Fruit fly (Drosophila melanogaster) whole organism, embryonic: Measurements from ENCODE around the gene CG13898.

Source experiments
- ATbp ChIP-seq: fragments of 200-800 bp; sonication (Bioruptor generic); optimal IDR thresholded peaks from 2 replicates; lab custom pipeline; 2017; ENCODE audit warnings: missing biosample characterization, mild to moderate bottlenecking, missing genetic modification characterization, missing genetic modification reagents
- Adf1 ChIP-seq: fragments of 200-800 bp; sonication (Bioruptor generic); IDR thresholded peaks from 2 replicates; pipeline ENCODE4 v1.3.6; 2022; ENCODE audit warnings: missing biosample characterization, missing genetic modification characterization
- CG10366 ChIP-seq: fragments of 200-800 bp; sonication (Bioruptor generic); IDR thresholded peaks from 2 replicates; pipeline ENCODE4 v1.3.6; 2022; ENCODE audit warnings: missing biosample characterization, missing genetic modification characterization
- CG10431 ChIP-seq: fragments of 200-800 bp; sonication (Bioruptor generic); optimal IDR thresholded peaks from 3 replicates; lab custom pipeline; 2018; ENCODE audit warnings: missing biosample characterization, mild to moderate bottlenecking, missing genetic modification characterization
- CG10979 ChIP-seq: fragments of 200-800 bp; sonication (Bioruptor generic); optimal IDR thresholded peaks from 2 replicates; lab custom pipeline; 2018; ENCODE audit warnings: missing biosample characterization, mild to moderate bottlenecking, missing genetic modification characterization, moderate library complexity
- CG11695 ChIP-seq: fragments of 200-800 bp; sonication (Bioruptor generic); IDR thresholded peaks from 3 replicates; pipeline ENCODE4 v1.3.6; 2022; ENCODE audit warnings: missing biosample characterization, missing genetic modification characterization
- CG12659 ChIP-seq: fragments of 200-800 bp; sonication (Bioruptor generic); optimal IDR thresholded peaks from 3 replicates; lab custom pipeline; 2017; ENCODE audit warnings: mild to moderate bottlenecking, missing biosample characterization, missing genetic modification reagents, missing genetic modification characterization
- CG12769 ChIP-seq: fragments of 200-800 bp; sonication (Bioruptor generic); optimal IDR thresholded peaks from 2 replicates; lab custom pipeline; 2019; ENCODE audit warnings: missing biosample characterization, mild to moderate bottlenecking, missing genetic modification characterization, moderate library complexity
- CG14710 ChIP-seq: fragments of 200-800 bp; sonication (Bioruptor generic); optimal IDR thresholded peaks from 3 replicates; lab custom pipeline; 2019; ENCODE audit warnings: missing biosample characterization, mild to moderate bottlenecking, missing genetic modification characterization, moderate library complexity
- CG1529 ChIP-seq: fragments of 200-800 bp; sonication (Bioruptor generic); optimal IDR thresholded peaks from 3 replicates; lab custom pipeline; 2018; ENCODE audit warnings: missing biosample characterization, missing genetic modification characterization
- CG15696 ChIP-seq: fragments of 200-800 bp; sonication (Bioruptor generic); optimal IDR thresholded peaks from 2 replicates; lab custom pipeline; 2019; ENCODE audit warnings: missing biosample characterization, mild to moderate bottlenecking, missing genetic modification characterization, moderate library complexity
- CG17359 ChIP-seq: fragments of 200-800 bp; sonication (Bioruptor generic); optimal IDR thresholded peaks from 3 replicates; lab custom pipeline; 2018; ENCODE audit warnings: missing biosample characterization, mild to moderate bottlenecking, missing genetic modification characterization, moderate library complexity
- CG17568 ChIP-seq: fragments of 200-800 bp; sonication (Bioruptor generic); optimal IDR thresholded peaks from 2 replicates; lab custom pipeline; 2018; ENCODE audit warnings: missing biosample characterization, mild to moderate bottlenecking, missing genetic modification characterization, moderate library complexity
- CG18262 ChIP-seq: fragments of 200-800 bp; optimal IDR thresholded peaks from 3 replicates; lab custom pipeline; 2019; ENCODE audit warnings: missing biosample characterization, mild to moderate bottlenecking, missing genetic modification characterization, moderate library complexity
- CG34224 ChIP-seq: fragments of 200-800 bp; sonication (Bioruptor generic); IDR thresholded peaks from 3 replicates; pipeline ENCODE4 v1.3.6; 2022; ENCODE audit warnings: missing biosample characterization, missing genetic modification characterization; ENCODE audit not compliant: partially characterized antibody
- CG3726 ChIP-seq: fragments of 200-800 bp; sonication (Bioruptor generic); IDR thresholded peaks from 3 replicates; pipeline ENCODE4, ENCODE4 v1.3.6; 2022; ENCODE audit warnings: missing biosample characterization, missing genetic modification characterization
- CG4282 ChIP-seq: fragments of 200-800 bp; sonication (Bioruptor generic); optimal IDR thresholded peaks from 2 replicates; lab custom pipeline; 2016; ENCODE audit warnings: missing biosample characterization, missing genetic modification characterization
- CG4707 ChIP-seq: fragments of 200-800 bp; sonication (Bioruptor generic); optimal IDR thresholded peaks from 2 replicates; lab custom pipeline; 2018; ENCODE audit warnings: missing biosample characterization, mild to moderate bottlenecking, missing genetic modification characterization, moderate library complexity
- CG5180 ChIP-seq: fragments of 200-800 bp; sonication (Bioruptor generic); optimal IDR thresholded peaks from 3 replicates; lab custom pipeline; 2017; ENCODE audit warnings: missing biosample characterization, missing genetic modification characterization, mild to moderate bottlenecking, moderate library complexity, missing genetic modification reagents
- CG6765 ChIP-seq: fragments of 200-800 bp; sonication (Bioruptor generic); optimal IDR thresholded peaks from 3 replicates; lab custom pipeline; 2017; ENCODE audit warnings: missing biosample characterization, mild to moderate bottlenecking, missing genetic modification characterization
- CG9215 ChIP-seq: fragments of 200-800 bp; sonication (Bioruptor generic); IDR thresholded peaks from 2 replicates; pipeline ENCODE4 v1.3.6; 2022; ENCODE audit warnings: missing biosample characterization, missing genetic modification characterization
- CG9727 ChIP-seq: fragments of 200-800 bp; sonication (Bioruptor generic); optimal IDR thresholded peaks from 3 replicates; lab custom pipeline; 2017; ENCODE audit warnings: missing biosample characterization, mild to moderate bottlenecking, missing genetic modification characterization
- CG9932 ChIP-seq: fragments of 200-800 bp; sonication (Bioruptor generic); IDR thresholded peaks from 2 replicates; pipeline ENCODE4 v1.3.6; 2022; ENCODE audit warnings: missing biosample characterization, missing genetic modification characterization
- CoRest ChIP-seq: fragments of 200-800 bp; sonication (Bioruptor generic); optimal IDR thresholded peaks from 3 replicates; lab custom pipeline; 2018; ENCODE audit warnings: missing biosample characterization, mild to moderate bottlenecking, missing genetic modification characterization, moderate library complexity
- HmgZ ChIP-seq: fragments of 200-800 bp; sonication (Bioruptor generic); optimal IDR thresholded peaks from 2 replicates; lab custom pipeline; 2018; ENCODE audit warnings: missing biosample characterization, mild to moderate bottlenecking, missing genetic modification characterization
- Hsf ChIP-seq: fragments of 200-800 bp; sonication (Bioruptor generic); optimal IDR thresholded peaks from 3 replicates; lab custom pipeline; 2016; ENCODE audit warnings: missing biosample characterization, missing genetic modification characterization
- Lim3 ChIP-seq: fragments of 200-800 bp; sonication (Bioruptor generic); IDR thresholded peaks from 2 replicates; pipeline ENCODE4 v1.3.6; 2022; ENCODE audit warnings: missing biosample characterization, missing genetic modification characterization
- NC2β ChIP-seq: fragments of 200-800 bp; sonication (Bioruptor generic); optimal IDR thresholded peaks from 2 replicates; lab custom pipeline; 2016; ENCODE audit warnings: missing biosample characterization, missing genetic modification characterization
- NFAT ChIP-seq: fragments of 200-800 bp; sonication (Bioruptor generic); IDR thresholded peaks from 2 replicates; pipeline ENCODE4 v1.3.6; 2022; ENCODE audit warnings: missing biosample characterization, missing genetic modification characterization
- Nf-YB ChIP-seq: fragments of 200-800 bp; sonication (Bioruptor generic); optimal IDR thresholded peaks from 3 replicates; lab custom pipeline; 2019; ENCODE audit warnings: missing biosample characterization, mild to moderate bottlenecking, missing genetic modification characterization, moderate library complexity
- Ptx1 ChIP-seq: fragments of 200-800 bp; sonication (Bioruptor generic); IDR thresholded peaks from 2 replicates; pipeline ENCODE4 v1.3.6; 2022; ENCODE audit warnings: missing biosample characterization, missing genetic modification characterization
- Ssrp ChIP-seq: fragments of 200-800 bp; sonication (Bioruptor generic); optimal IDR thresholded peaks from 2 replicates; lab custom pipeline; 2018; ENCODE audit warnings: missing biosample characterization, mild to moderate bottlenecking, missing genetic modification characterization, moderate library complexity
- Stat92E ChIP-seq, 3 experiments: fragments of >200 bp in 2 of 3; fragments of 200-800 bp in 1 of 3; sonication (Bioruptor generic) in 1 of 3; optimal IDR thresholded peaks; 2 replicates each; lab custom pipeline; 2017 to 2019; ENCODE audit warnings: missing biosample characterization in 3 of 3, missing genetic modification characterization in 3 of 3, mild to moderate bottlenecking in 1 of 3, moderate library complexity in 1 of 3
- YL-1 ChIP-seq: fragments of 200-800 bp; sonication (Bioruptor generic); optimal IDR thresholded peaks from 3 replicates; lab custom pipeline; 2017; ENCODE audit warnings: missing biosample characterization, mild to moderate bottlenecking, missing genetic modification characterization
- dmrt99B ChIP-seq: fragments of 200-800 bp; sonication (Bioruptor generic); optimal IDR thresholded peaks from 2 replicates; lab custom pipeline; 2018; ENCODE audit warnings: missing biosample characterization, mild to moderate bottlenecking, missing genetic modification characterization, moderate library complexity
- dysf ChIP-seq: fragments of 200-800 bp; sonication (Bioruptor generic); IDR thresholded peaks from 3 replicates; pipeline ENCODE4 v1.3.6; 2022; ENCODE audit warnings: missing biosample characterization, missing genetic modification characterization
- ems ChIP-seq: fragments of 200-800 bp; sonication (Bioruptor generic); optimal IDR thresholded peaks from 3 replicates; lab custom pipeline; 2016; ENCODE audit warnings: missing biosample characterization, missing genetic modification characterization
- grn ChIP-seq: fragments of 200-800 bp; sonication (Bioruptor generic); optimal IDR thresholded peaks from 3 replicates; lab custom pipeline; 2017; ENCODE audit warnings: missing biosample characterization, missing genetic modification characterization
- jigr1 ChIP-seq: fragments of 200-800 bp; sonication (Bioruptor generic); IDR thresholded peaks from 3 replicates; pipeline ENCODE4 v1.3.6; 2022; ENCODE audit warnings: missing biosample characterization, missing genetic modification characterization
- lab ChIP-seq: fragments of 200-800 bp; sonication (Bioruptor generic); optimal IDR thresholded peaks from 3 replicates; lab custom pipeline; 2017; ENCODE audit warnings: missing biosample characterization, missing genetic modification characterization, mild to moderate bottlenecking, moderate library complexity, missing genetic modification reagents
- nerfin-1 ChIP-seq: fragments of 200-800 bp; sonication (Bioruptor generic); optimal IDR thresholded peaks from 3 replicates; lab custom pipeline; 2019; ENCODE audit warnings: missing biosample characterization, mild to moderate bottlenecking, missing genetic modification characterization, moderate library complexity
- pros ChIP-seq: fragments of 200-800 bp; sonication (Bioruptor generic); optimal IDR thresholded peaks from 3 replicates; lab custom pipeline; 2019; ENCODE audit warnings: missing biosample characterization, mild to moderate bottlenecking, missing genetic modification characterization, moderate library complexity
- ranshi ChIP-seq: fragments of 200-800 bp; sonication (Bioruptor generic); IDR thresholded peaks from 2 replicates; pipeline ENCODE4 v1.3.6; 2022; ENCODE audit warnings: missing biosample characterization, missing genetic modification characterization
- salm ChIP-seq: fragments of 200-800 bp; sonication (Bioruptor generic); optimal IDR thresholded peaks from 2 replicates; lab custom pipeline; 2018; ENCODE audit warnings: missing biosample characterization, mild to moderate bottlenecking, missing genetic modification characterization
- schlank ChIP-seq: fragments of 200-800 bp; sonication (Bioruptor generic); optimal IDR thresholded peaks from 2 replicates; lab custom pipeline; 2018; ENCODE audit warnings: missing biosample characterization, mild to moderate bottlenecking, missing genetic modification characterization
- sd ChIP-seq: fragments of 200-800 bp; sonication (Bioruptor generic); optimal IDR thresholded peaks from 3 replicates; lab custom pipeline; 2018; ENCODE audit warnings: missing biosample characterization, mild to moderate bottlenecking, missing genetic modification characterization, moderate library complexity
- sisA ChIP-seq: fragments of 200-800 bp; sonication (Bioruptor generic); IDR thresholded peaks from 2 replicates; pipeline ENCODE4 v1.3.6; 2022; ENCODE audit warnings: missing biosample characterization, missing genetic modification characterization
- ttk ChIP-seq: fragments of 200-800 bp; sonication (Bioruptor generic); IDR thresholded peaks from 2 replicates; pipeline ENCODE4 v2.1.2; 2022; ENCODE audit warnings: missing biosample characterization, missing genetic modification characterization

The CG13898 gene

dm6 chr3L:791251-791991 lies 12.4 kb downstream of the CG13898 start (continued):
- TF ChIP-seq Ssrp (tag; lab: Kevin White, UChicago): peak; percentile 61
- peak; percentile 54 for TF ChIP-seq CG12769
- TF ChIP-seq nerfin-1: peak; percentile 54
- TF ChIP-seq CG1529: peak; percentile 63
- peak; percentile 70 for TF ChIP-seq CG14710
- TF ChIP-seq jigr1 (GFP tag; lab: Robert Waterston, UW): no peak
- TF ChIP-seq CG34224 (GFP tag; lab: Robert Waterston, UW): no peak
- TF ChIP-seq sisA: peak; percentile 56; the same call in 1 of the 2 replicates
- TF ChIP-seq dysf: peak; percentile 61; the same call in 2 of the 3 replicates
- peak; percentile 35; the same call in 1 of the 2 replicates for TF ChIP-seq CG9215 (GFP tag; lab: Robert Waterston, UW)
- TF ChIP-seq CG9727 (GFP tag; lab: Kevin White, UChicago): peak; percentile 63
- TF ChIP-seq Hsf (GFP tag; lab: Kevin White, UChicago): peak; percentile 47
- TF ChIP-seq CG3726 (GFP tag; lab: Robert Waterston, UW): 0 out of 3 replicates have a peak, but pooled peaks have one; percentile 22
- no peak for TF ChIP-seq grn (GFP tag; lab: Kevin White, UChicago)
- no peak for TF ChIP-seq schlank (tag; lab: Kevin White, UChicago)
- peak; percentile 4 for TF ChIP-seq Nf-YB (GFP tag; lab: Kevin White, UChicago)
- TF ChIP-seq NC2β (GFP tag; lab: Kevin White, UChicago): peak; percentile 41
- peak; percentile 23 for TF ChIP-seq ems
- no peak for TF ChIP-seq Stat92E (GFP tag; optimal IDR thresholded peaks at IDR 0.05; lab: Kevin White, UChicago)
- TF ChIP-seq Lim3: no peak
- TF ChIP-seq Ptx1 (GFP tag; lab: Robert Waterston, UW): peak; percentile 69
- TF ChIP-seq CG15696 (tag; lab: Kevin White, UChicago): peak; percentile 35
- 0 out of 2 replicates have a peak, but pooled peaks have one; percentile 28 for TF ChIP-seq ttk (GFP tag; lab: Robert Waterston, UW)
- TF ChIP-seq Adf1 (GFP tag; lab: Robert Waterston, UW): peak; percentile 35
- no peak for TF ChIP-seq YL-1 (GFP tag; lab: Kevin White, UChicago)
- TF ChIP-seq ranshi (GFP tag; lab: Robert Waterston, UW): peak; percentile 38; the same call in 1 of the 2 replicates
- TF ChIP-seq CG9932 (GFP tag; lab: Robert Waterston, UW): 0 out of 2 replicates have a peak, but pooled peaks have one; percentile 24
- peak; percentile 24 for TF ChIP-seq CG6765 (GFP tag; lab: Kevin White, UChicago)
- TF ChIP-seq CG11695 (GFP tag; lab: Robert Waterston, UW): peak; percentile 67; the same call in 2 of the 3 replicates
- TF ChIP-seq NFAT (GFP tag; lab: Robert Waterston, UW): no peak
- TF ChIP-seq HmgZ (tag; lab: Kevin White, UChicago): peak; percentile 0
- peak; percentile 60 for TF ChIP-seq CG17568 (GFP tag; lab: Kevin White, UChicago)
- TF ChIP-seq dmrt99B (tag; lab: Kevin White, UChicago): peak; percentile 81
- TF ChIP-seq salm (tag; lab: Kevin White, UChicago): peak; percentile 70
- peak; percentile 76 for TF ChIP-seq CG10979
- TF ChIP-seq ATbp: peak; percentile 75
- no peak for TF ChIP-seq pros (GFP tag; lab: Kevin White, UChicago)
- peak; percentile 29 for TF ChIP-seq CG4282
- TF ChIP-seq CG10431 (GFP tag; lab: Kevin White, UChicago): peak; percentile 47
- peak; percentile 52 for TF ChIP-seq lab (GFP tag; lab: Kevin White, UChicago)
- peak; percentile 35 for TF ChIP-seq CG10366 (GFP tag; lab: Robert Waterston, UW)
- peak; percentile 70 for TF ChIP-seq CG17359 (tag; lab: Kevin White, UChicago)
- TF ChIP-seq CG18262 (tag; lab: Kevin White, UChicago): peak; percentile 81
- TF ChIP-seq CG5180 (GFP tag; lab: Kevin White, UChicago): peak; percentile 38
- no peak for TF ChIP-seq sd
- TF ChIP-seq CG4707 (GFP tag; lab: Kevin White, UChicago): peak; percentile 54
- peak; percentile 74 for TF ChIP-seq CoRest (tag; lab: Kevin White, UChicago)
- TF ChIP-seq CG12659 (GFP tag; lab: Kevin White, UChicago): peak; percentile 35
